Worm (Caenorhabditis elegans) whole organism, early embryonic: Measurements from ENCODE around the gene nit-1.

Experiments used
- F13C5.2 ChIP-seq: sonication (generic microtip); optimal IDR thresholded peaks from 2 replicates; lab custom pipeline; 2017; ENCODE audit warnings: mild to moderate bottlenecking, missing genetic modification characterization, inconsistent platforms, missing compliant biosample characterization
- aly-1 ChIP-seq: sonication (generic microtip); optimal IDR thresholded peaks from 2 replicates; lab custom pipeline; 2016; ENCODE audit warnings: missing genetic modification characterization, missing compliant biosample characterization
- ama-1 ChIP-seq: fragments of 150-350 bp; optimal IDR thresholded peaks from 2 replicates; lab custom pipeline; 2014
- ceh-13 ChIP-seq: fragments of 200-800 bp; sonication (Bioruptor generic); optimal IDR thresholded peaks from 2 replicates; lab custom pipeline; 2018; ENCODE audit warnings: mild to moderate bottlenecking, missing genetic modification characterization, missing compliant biosample characterization
- ets-7 ChIP-seq: sonication (generic microtip); optimal IDR thresholded peaks from 2 replicates; lab custom pipeline; 2016; ENCODE audit warnings: missing genotype, missing genetic modification characterization, missing compliant biosample characterization
- flt-1 ChIP-seq: fragments of 200-800 bp; sonication (Bioruptor generic); IDR thresholded peaks from 2 replicates; pipeline ENCODE4 v1.3.6; 2022; ENCODE audit warnings: missing genetic modification characterization, missing compliant biosample characterization
- hmbx-1 ChIP-seq: sonication (generic microtip); optimal IDR thresholded peaks from 2 replicates; lab custom pipeline; 2016; ENCODE audit warnings: mild to moderate bottlenecking, missing genetic modification characterization, missing compliant biosample characterization
- hmg-4 ChIP-seq: fragments of 200-800 bp; sonication (Bioruptor generic); optimal IDR thresholded peaks from 2 replicates; lab custom pipeline; 2018; ENCODE audit warnings: mild to moderate bottlenecking, missing genetic modification characterization, missing compliant biosample characterization
- hnd-1 ChIP-seq: sonication (generic microtip); optimal IDR thresholded peaks from 2 replicates; lab custom pipeline; 2016; ENCODE audit warnings: missing genetic modification characterization, missing compliant biosample characterization
- pes-1 ChIP-seq: fragments of 200-800 bp; sonication (Bioruptor generic); IDR thresholded peaks from 2 replicates; pipeline ENCODE4 v1.3.6; 2022; ENCODE audit warnings: missing genetic modification reagents, missing genetic modification characterization, missing compliant biosample characterization
- scrt-1 ChIP-seq: fragments of 200-800 bp; sonication (Bioruptor generic); IDR thresholded peaks from 2 replicates; pipeline ENCODE4 v1.3.6; 2022; ENCODE audit warnings: missing genetic modification characterization, missing compliant biosample characterization
- sea-1 ChIP-seq: fragments of 200-800 bp; sonication (Bioruptor generic); conservative IDR thresholded peaks from 2 replicates; pipeline ENCODE4 v1.3.6; 2022; ENCODE audit warnings: missing genetic modification characterization, missing compliant biosample characterization
- tbx-37 ChIP-seq: fragments of 200-800 bp; sonication (Bioruptor generic); conservative IDR thresholded peaks from 2 replicates; pipeline ENCODE4 v1.3.6; 2022; ENCODE audit warnings: missing genetic modification reagents, missing genetic modification characterization, missing compliant biosample characterization
- tra-4 ChIP-seq: sonication (generic microtip); optimal IDR thresholded peaks from 2 replicates; lab custom pipeline; 2017; ENCODE audit warnings: missing genetic modification characterization, missing compliant biosample characterization

- TF ChIP-seq aly-1 (tag; lab: Kevin White, UChicago) (no peak), hmbx-1 (tag; lab: Kevin White, UChicago) (no peak), tra-4 (no peak), hnd-1 (tag; lab: Kevin White, UChicago) (no peak), tbx-37 (GFP tag; lab: Robert Waterston, UW) (no peak), ama-1 (no peak), flt-1 (GFP tag; lab: Robert Waterston, UW) (no peak), ceh-13 (GFP tag; lab: Kevin White, UChicago) (no peak), pes-1 (GFP tag; lab: Robert Waterston, UW) (no peak), scrt-1 (GFP tag; lab: Robert Waterston, UW) (no peak), hmg-4 (GFP tag; lab: Kevin White, UChicago) (no peak), F13C5.2 (tag; lab: Kevin White, UChicago) (no peak), ets-7 (tag; lab: Kevin White, UChicago) (no peak), sea-1 (no peak)
Observed at ce11 chrIII:3954220-3954619, 32.2 kb downstream of the nit-1 start.
